Fruit fly (Drosophila melanogaster) whole organism, embryonic: ENCODE measurements around the gene PGAP1.
A peak's percentile ranks its signal among the peaks of the same experiment; 100 is the strongest.

Experiments
- Ada2b ChIP-seq: fragments of 200-800 bp; sonication (Bioruptor generic); IDR thresholded peaks from 2 replicates; pipeline ENCODE4 v1.3.6; 2022; ENCODE audit warnings: missing biosample characterization, missing genetic modification characterization
- Antp ChIP-seq: fragments of 200-800 bp; sonication (Bioruptor generic); optimal IDR thresholded peaks from 3 replicates; lab custom pipeline; 2016; ENCODE audit warnings: missing biosample characterization, missing genetic modification characterization
- CG10321 ChIP-seq: fragments of 200-800 bp; sonication (Bioruptor generic); IDR thresholded peaks from 2 replicates; pipeline ENCODE4 v1.3.6; 2022; ENCODE audit warnings: missing biosample characterization, missing genetic modification characterization
- CG10462 ChIP-seq: fragments of 200-800 bp; sonication (Bioruptor generic); optimal IDR thresholded peaks from 2 replicates; lab custom pipeline; 2016; ENCODE audit warnings: missing biosample characterization, missing genetic modification characterization
- CG12744 ChIP-seq: fragments of 200-800 bp; sonication (Bioruptor generic); optimal IDR thresholded peaks from 2 replicates; lab custom pipeline; 2016; ENCODE audit warnings: missing biosample characterization, missing genetic modification characterization
- CG16863 ChIP-seq: fragments of 200-800 bp; sonication (Bioruptor generic); optimal IDR thresholded peaks from 3 replicates; lab custom pipeline; 2016; ENCODE audit warnings: missing biosample characterization, missing genetic modification characterization
- CG1832 ChIP-seq: fragments of 200-800 bp; sonication (Bioruptor generic); optimal IDR thresholded peaks from 2 replicates; lab custom pipeline; 2017; ENCODE audit warnings: missing biosample characterization, mild to moderate bottlenecking, missing genetic modification characterization, inconsistent platforms
- CG2202 ChIP-seq: fragments of 200-800 bp; sonication (Bioruptor generic); optimal IDR thresholded peaks from 2 replicates; lab custom pipeline; 2018; ENCODE audit warnings: missing biosample characterization, mild to moderate bottlenecking, missing genetic modification characterization
- CG30403 ChIP-seq: fragments of 200-800 bp; sonication (Bioruptor generic); optimal IDR thresholded peaks from 3 replicates; lab custom pipeline; 2016; ENCODE audit warnings: missing biosample characterization, missing genetic modification characterization
- CG31441 ChIP-seq: fragments of 200-800 bp; sonication (Bioruptor generic); IDR thresholded peaks from 2 replicates; pipeline ENCODE4 v1.3.6; 2022; ENCODE audit warnings: missing biosample characterization, missing genetic modification characterization
- CG32532 ChIP-seq: fragments of 200-800 bp; sonication (Bioruptor generic); IDR thresholded peaks from 2 replicates; pipeline ENCODE4 v1.3.6; 2022; ENCODE audit warnings: missing biosample characterization, missing genetic modification characterization
- CG3407 ChIP-seq: fragments of 200-800 bp; sonication (Bioruptor generic); optimal IDR thresholded peaks from 2 replicates; lab custom pipeline; 2018; ENCODE audit warnings: missing biosample characterization, mild to moderate bottlenecking, missing genetic modification characterization
- CG34224 ChIP-seq: fragments of 200-800 bp; sonication (Bioruptor generic); IDR thresholded peaks from 3 replicates; pipeline ENCODE4 v1.3.6; 2022; ENCODE audit warnings: missing biosample characterization, missing genetic modification characterization; ENCODE audit not compliant: partially characterized antibody
- CG42726 ChIP-seq: fragments of 200-800 bp; sonication (Bioruptor generic); IDR thresholded peaks from 2 replicates; pipeline ENCODE4 v1.3.6; 2022; ENCODE audit warnings: missing biosample characterization, missing genetic modification characterization; ENCODE audit not compliant: partially characterized antibody
- CG5180 ChIP-seq: fragments of 200-800 bp; sonication (Bioruptor generic); optimal IDR thresholded peaks from 3 replicates; lab custom pipeline; 2017; ENCODE audit warnings: missing biosample characterization, missing genetic modification characterization, mild to moderate bottlenecking, moderate library complexity, missing genetic modification reagents
- CG6813 ChIP-seq: fragments of 200-800 bp; sonication (Bioruptor generic); optimal IDR thresholded peaks from 2 replicates; lab custom pipeline; 2017; ENCODE audit warnings: missing biosample characterization, missing genetic modification characterization, mild to moderate bottlenecking, moderate library complexity, missing genetic modification reagents
- CG7963 ChIP-seq: fragments of 200-800 bp; sonication (Bioruptor generic); IDR thresholded peaks from 3 replicates; pipeline ENCODE4 v1.3.6; 2022; ENCODE audit warnings: missing biosample characterization, missing genetic modification characterization; ENCODE audit not compliant: partially characterized antibody
- CG8359 ChIP-seq: fragments of 200-800 bp; sonication (Bioruptor generic); optimal IDR thresholded peaks from 2 replicates; lab custom pipeline; 2017; ENCODE audit warnings: missing biosample characterization, mild to moderate bottlenecking, missing genetic modification characterization, borderline replicate concordance
- CTCF ChIP-seq: fragments of 200-800 bp; sonication (Bioruptor generic); optimal IDR thresholded peaks from 2 replicates; lab custom pipeline; 2017; ENCODE audit warnings: missing biosample characterization, mild to moderate bottlenecking, missing genetic modification characterization, moderate library complexity
- D19A ChIP-seq: fragments of 200-800 bp; optimal IDR thresholded peaks from 3 replicates; lab custom pipeline; 2019; ENCODE audit warnings: missing biosample characterization, mild to moderate bottlenecking, missing genetic modification characterization, moderate library complexity
- Dip2 ChIP-seq: fragments of 200-800 bp; sonication (Bioruptor generic); IDR thresholded peaks from 2 replicates; pipeline ENCODE4 v1.3.6; 2022; ENCODE audit warnings: missing biosample characterization, missing genetic modification characterization
- Elba2 ChIP-seq: fragments of 200-800 bp; sonication (Bioruptor generic); optimal IDR thresholded peaks from 3 replicates; lab custom pipeline; 2016; ENCODE audit warnings: missing biosample characterization, missing genetic modification characterization
- Jarid2 ChIP-seq: fragments of 200-800 bp; sonication (Bioruptor generic); optimal IDR thresholded peaks from 3 replicates; lab custom pipeline; 2017; ENCODE audit warnings: mild to moderate bottlenecking, missing biosample characterization, missing genetic modification reagents, missing genetic modification characterization
- Lpt ChIP-seq: fragments of >200 bp; optimal IDR thresholded peaks from 2 replicates; lab custom pipeline; 2018; ENCODE audit warnings: missing biosample characterization, missing genetic modification characterization
- Nf-YA ChIP-seq: fragments of 200-800 bp; sonication (Bioruptor generic); IDR thresholded peaks from 2 replicates; pipeline ENCODE4 v1.3.6; 2022; ENCODE audit warnings: missing biosample characterization, missing genetic modification characterization
- PHDP ChIP-seq: fragments of 200-800 bp; sonication (Bioruptor generic); optimal IDR thresholded peaks from 3 replicates; lab custom pipeline; 2018; ENCODE audit warnings: missing biosample characterization, mild to moderate bottlenecking, missing genetic modification characterization, moderate library complexity
- TFAM ChIP-seq: fragments of 200-800 bp; sonication (Bioruptor generic); optimal IDR thresholded peaks from 2 replicates; lab custom pipeline; 2017; ENCODE audit warnings: missing biosample characterization, missing genetic modification characterization, inconsistent platforms
- ab ChIP-seq: fragments of 200-800 bp; sonication (Bioruptor generic); optimal IDR thresholded peaks from 2 replicates; lab custom pipeline; 2016; ENCODE audit warnings: missing biosample characterization, missing genetic modification characterization
- ac ChIP-seq: fragments of 200-800 bp; sonication (Bioruptor generic); optimal IDR thresholded peaks from 3 replicates; lab custom pipeline; 2017; ENCODE audit warnings: missing biosample characterization, mild to moderate bottlenecking, missing genetic modification characterization
- amos ChIP-seq: fragments of 200-800 bp; sonication (Bioruptor generic); IDR thresholded peaks from 2 replicates; pipeline ENCODE4 v1.3.6; 2022; ENCODE audit warnings: missing biosample characterization, missing genetic modification characterization; ENCODE audit not compliant: partially characterized antibody
- btn ChIP-seq: fragments of 200-800 bp; sonication (Bioruptor generic); optimal IDR thresholded peaks from 2 replicates; lab custom pipeline; 2016; ENCODE audit warnings: missing biosample characterization, missing genetic modification characterization
- croc ChIP-seq: fragments of 200-800 bp; sonication (Bioruptor generic); conservative IDR thresholded peaks from 3 replicates; pipeline ENCODE4 v1.3.6; 2022; ENCODE audit warnings: missing biosample characterization, missing genetic modification characterization
- disco-r ChIP-seq: fragments of 200-800 bp; sonication (Bioruptor generic); optimal IDR thresholded peaks from 2 replicates; lab custom pipeline; 2016; ENCODE audit warnings: missing biosample characterization, missing genetic modification characterization
- dmrt99B ChIP-seq: fragments of 200-800 bp; sonication (Bioruptor generic); optimal IDR thresholded peaks from 2 replicates; lab custom pipeline; 2018; ENCODE audit warnings: missing biosample characterization, mild to moderate bottlenecking, missing genetic modification characterization, moderate library complexity
- eyg ChIP-seq: fragments of 200-800 bp; sonication (Bioruptor generic); optimal IDR thresholded peaks from 3 replicates; lab custom pipeline; 2016; ENCODE audit warnings: missing biosample characterization, missing genetic modification characterization
- gro ChIP-seq: fragments of 200-800 bp; sonication (Bioruptor generic); optimal IDR thresholded peaks from 2 replicates; lab custom pipeline; 2016; ENCODE audit warnings: missing biosample characterization, missing genetic modification characterization
- ken ChIP-seq: fragments of 200-800 bp; sonication (Bioruptor generic); IDR thresholded peaks from 3 replicates; pipeline ENCODE4 v1.3.6; 2022; ENCODE audit warnings: missing biosample characterization, missing genetic modification characterization
- mam ChIP-seq: fragments of 200-800 bp; sonication (Bioruptor generic); optimal IDR thresholded peaks from 3 replicates; lab custom pipeline; 2016; ENCODE audit warnings: missing biosample characterization, missing genetic modification characterization
- nmo ChIP-seq: fragments of 200-800 bp; sonication (Bioruptor generic); optimal IDR thresholded peaks from 2 replicates; lab custom pipeline; 2018; ENCODE audit warnings: missing biosample characterization, mild to moderate bottlenecking, missing genetic modification characterization, moderate library complexity
- pan ChIP-seq, 4 experiments: fragments of >200 bp in 3 of 4; fragments of 200-800 bp in 1 of 4; sonication (Bioruptor generic) in 1 of 4; optimal IDR thresholded peaks in 3 of 4; IDR thresholded peaks in 1 of 4; 2 replicates each; pipeline versions ENCODE4 v1.3.6 to Lab custom; 2017 to 2022; ENCODE audit warnings: missing biosample characterization in 2 of 4, missing genetic modification characterization in 2 of 4, mixed read lengths in 1 of 4
- pb ChIP-seq: fragments of 200-800 bp; sonication (Bioruptor generic); optimal IDR thresholded peaks from 3 replicates; lab custom pipeline; 2016; ENCODE audit warnings: missing biosample characterization, missing genetic modification characterization
- pita ChIP-seq: fragments of 200-800 bp; sonication (Bioruptor generic); optimal IDR thresholded peaks from 2 replicates; lab custom pipeline; 2017; ENCODE audit warnings: missing biosample characterization, mild to moderate bottlenecking, missing genetic modification characterization
- pzg ChIP-seq: fragments of 200-800 bp; sonication (Bioruptor generic); optimal IDR thresholded peaks from 3 replicates; lab custom pipeline; 2018; ENCODE audit warnings: missing biosample characterization, mild to moderate bottlenecking, missing genetic modification characterization, moderate library complexity
- repo ChIP-seq: fragments of 200-800 bp; sonication (Bioruptor generic); optimal IDR thresholded peaks from 2 replicates; lab custom pipeline; 2016; ENCODE audit warnings: missing biosample characterization, missing genetic modification characterization
- ssp ChIP-seq: fragments of 200-800 bp; sonication (Bioruptor generic); IDR thresholded peaks from 2 replicates; pipeline ENCODE4 v1.3.6; 2022; ENCODE audit warnings: missing biosample characterization, missing genetic modification characterization
- tgo ChIP-seq: fragments of 200-800 bp; sonication (Bioruptor generic); IDR thresholded peaks from 3 replicates; pipeline ENCODE4 v1.3.6; 2022; ENCODE audit warnings: missing biosample characterization, missing genetic modification characterization
- tin ChIP-seq: fragments of 200-800 bp; sonication (Bioruptor generic); optimal IDR thresholded peaks from 3 replicates; lab custom pipeline; 2016; ENCODE audit warnings: missing biosample characterization, missing genetic modification characterization
- toy ChIP-seq: fragments of 200-800 bp; sonication (Bioruptor generic); IDR thresholded peaks from 2 replicates; pipeline ENCODE4 v1.3.6; 2022; ENCODE audit warnings: missing biosample characterization, missing genetic modification characterization
- tup ChIP-seq: fragments of 200-800 bp; sonication (Bioruptor generic); optimal IDR thresholded peaks from 2 replicates; lab custom pipeline; 2016; ENCODE audit warnings: missing biosample characterization, mild to moderate bottlenecking, missing genetic modification characterization, moderate library complexity
- twi ChIP-seq: fragments of 200-800 bp; optimal IDR thresholded peaks from 2 replicates; lab custom pipeline; 2019; ENCODE audit warnings: missing biosample characterization, mild to moderate bottlenecking, missing genetic modification characterization, moderate library complexity
- zen ChIP-seq: fragments of 200-800 bp; sonication (Bioruptor generic); optimal IDR thresholded peaks from 3 replicates; lab custom pipeline; 2018; ENCODE audit warnings: missing biosample characterization, mild to moderate bottlenecking, missing genetic modification characterization, moderate library complexity
- zfh2 ChIP-seq: fragments of 200-800 bp; sonication (Bioruptor generic); optimal IDR thresholded peaks from 2 replicates; lab custom pipeline; 2016; ENCODE audit warnings: missing biosample characterization, missing genetic modification characterization

PGAP1 gene

DNA sequence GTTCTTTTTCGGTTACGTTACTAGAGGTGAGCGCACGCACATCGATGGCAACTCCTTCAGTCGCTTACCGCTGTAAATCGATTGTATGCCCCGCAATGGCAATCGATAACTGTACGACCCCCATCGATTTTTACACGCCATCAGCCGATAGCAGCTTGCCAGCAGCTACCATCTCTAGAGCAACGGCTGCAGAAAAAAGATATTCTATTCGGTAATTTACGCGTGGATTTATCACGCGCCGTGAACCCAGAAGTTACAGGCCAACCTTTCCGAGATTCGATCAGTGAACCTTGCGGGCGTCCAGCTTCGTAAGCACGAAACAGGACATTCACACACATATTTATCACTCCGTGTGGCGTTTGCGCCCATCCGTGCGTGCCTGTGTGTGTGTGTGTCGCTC lies 23.4 kb downstream of the PGAP1 start, which contains the start of the genes Sirt4 and CG4119 (continued):
- TF ChIP-seq Nf-YA: no peak
- no peak for TF ChIP-seq CG2202 (tag; lab: Kevin White, UChicago)
- TF ChIP-seq D19A (tag; lab: Kevin White, UChicago): no peak
- TF ChIP-seq CG31441: no peak
- TF ChIP-seq CG32532 (GFP tag; lab: Robert Waterston, UW): peak; percentile 58; the same call in 1 of the 2 replicates
- TF ChIP-seq croc (GFP tag; lab: Robert Waterston, UW): no peak
- TF ChIP-seq Jarid2 (GFP tag; lab: Kevin White, UChicago): peak; percentile 18
- TF ChIP-seq Elba2: no peak
- peak; percentile 40 for TF ChIP-seq gro (GFP tag; lab: Kevin White, UChicago)
- no peak for TF ChIP-seq Lpt (GFP tag; lab: Kevin White, UChicago)
- no peak for TF ChIP-seq CG5180 (GFP tag; lab: Kevin White, UChicago)
- TF ChIP-seq dmrt99B (tag; lab: Kevin White, UChicago): no peak
- no peak for TF ChIP-seq btn (GFP tag; lab: Kevin White, UChicago)
- TF ChIP-seq CG10321 (GFP tag; lab: Robert Waterston, UW): no peak
- TF ChIP-seq PHDP (tag; lab: Kevin White, UChicago): peak; percentile 10
- no peak for TF ChIP-seq CG6813
- TF ChIP-seq repo: no peak
- no peak for TF ChIP-seq CG8359 (GFP tag; lab: Kevin White, UChicago)
- TF ChIP-seq zen (tag; lab: Kevin White, UChicago): no peak
- no peak for TF ChIP-seq eyg (GFP tag; lab: Kevin White, UChicago)
- TF ChIP-seq ab (GFP tag; lab: Kevin White, UChicago): no peak
- TF ChIP-seq Dip2 (GFP tag; lab: Robert Waterston, UW): no peak
- TF ChIP-seq Antp (GFP tag; lab: Kevin White, UChicago): peak; percentile 13
- peak; percentile 19 for TF ChIP-seq zfh2 (GFP tag; lab: Kevin White, UChicago)
- no peak for TF ChIP-seq CG16863 (GFP tag; lab: Kevin White, UChicago)
- TF ChIP-seq twi (tag; lab: Kevin White, UChicago): peak; percentile 15
- TF ChIP-seq disco-r (GFP tag; lab: Kevin White, UChicago): no peak
- no peak for TF ChIP-seq TFAM (GFP tag; lab: Kevin White, UChicago)
- TF ChIP-seq tin: peak; percentile 21
- TF ChIP-seq CG42726 (GFP tag; lab: Robert Waterston, UW): peak; percentile 98
- no peak for TF ChIP-seq pita (GFP tag; lab: Kevin White, UChicago)
- TF ChIP-seq nmo (GFP tag; lab: Kevin White, UChicago): peak; percentile 55
- TF ChIP-seq pan (optimal IDR thresholded peaks at IDR 0.05; lab: Kevin White, UChicago): no peak
- no peak for TF ChIP-seq pan (GFP tag; optimal IDR thresholded peaks at IDR 0.05 in 1 of 2, IDR thresholded peaks at IDR 0.05 in 1 of 2)
- no peak for TF ChIP-seq tgo (GFP tag; lab: Robert Waterston, UW)
- TF ChIP-seq ac (GFP tag; lab: Kevin White, UChicago): no peak
- peak; percentile 16 for TF ChIP-seq CG30403 (GFP tag; lab: Kevin White, UChicago)
- no peak for TF ChIP-seq pb
- TF ChIP-seq CG3407 (GFP tag; lab: Kevin White, UChicago): no peak
- no peak for TF ChIP-seq CG1832 (GFP tag; lab: Kevin White, UChicago)
- TF ChIP-seq mam: peak; percentile 56
- TF ChIP-seq amos: peak; percentile 98
- peak; percentile 98 for TF ChIP-seq CG7963
- TF ChIP-seq CG34224 (GFP tag; lab: Robert Waterston, UW): peak; percentile 94
- TF ChIP-seq ken (GFP tag; lab: Robert Waterston, UW): no peak
- no peak for TF ChIP-seq ssp
- TF ChIP-seq Ada2b: no peak
- TF ChIP-seq CG12744 (GFP tag; lab: Kevin White, UChicago): no peak
- TF ChIP-seq toy (GFP tag; lab: Robert Waterston, UW): no peak
- TF ChIP-seq pzg (GFP tag; lab: Kevin White, UChicago): peak; percentile 93
- no peak for TF ChIP-seq CG10462
- no peak for TF ChIP-seq CTCF
- no peak for TF ChIP-seq tup (GFP tag; lab: Kevin White, UChicago)
